Worm (Caenorhabditis elegans) whole organism, L2 larva: ENCODE measurements around the gene nhr-39.

ENCODE experiments used
- elt-1 ChIP-seq: fragments of 150-350 bp; optimal IDR thresholded peaks from 2 replicates; lab custom pipeline; 2014; ENCODE audit warnings: missing biosample characterization, missing genetic modification characterization
- lin-13 ChIP-seq: fragments of 150-350 bp; optimal IDR thresholded peaks from 2 replicates; lab custom pipeline; 2014; ENCODE audit warnings: missing biosample characterization, missing genetic modification reagents, missing genetic modification characterization
- nhr-25 ChIP-seq: fragments of 150-350 bp; sonication (generic microtip); optimal IDR thresholded peaks from 3 replicates; lab custom pipeline; 2014; ENCODE audit warnings: missing biosample characterization, missing genetic modification characterization

DNA sequence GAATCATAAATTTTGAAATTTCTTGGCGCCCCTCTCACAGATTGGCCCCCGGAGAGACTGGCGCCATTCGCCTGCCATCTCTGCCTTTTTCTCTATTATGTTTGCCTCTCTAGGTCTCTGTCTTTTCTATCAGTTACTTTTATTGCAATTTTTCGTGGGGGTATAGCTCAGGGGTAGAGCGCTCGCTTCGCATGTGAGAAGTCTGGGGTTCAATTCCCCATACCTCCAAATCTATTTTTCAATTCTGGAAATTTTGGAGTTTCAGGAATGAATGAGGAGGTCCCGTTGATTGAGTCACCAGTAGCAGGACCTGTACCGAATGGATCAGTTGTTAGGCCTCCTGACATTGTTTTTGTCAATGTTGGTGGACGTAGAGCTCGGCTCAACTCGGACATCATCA is 14.9 kb downstream of the nhr-39 start, which contains the start of gene kvs-3:
- no peak for TF ChIP-seq nhr-25 (tag; lab: Kevin White, UChicago)
- TF ChIP-seq lin-13 (GFP tag; lab: Kevin White, UChicago), result peak; percentile 45
- TF ChIP-seq elt-1 (tag; lab: Kevin White, UChicago), result no peak
